Fruit fly (Drosophila melanogaster) whole organism, embryonic: ENCODE results near the gene GCS2alpha.
"Not testable (repeated sequence)": the region's sequence is repeated elsewhere in the genome, so short reads cannot be mapped to it uniquely, and the experiment has no call there.

Experiments
- ATbp ChIP-seq: fragments of 200-800 bp; sonication (Bioruptor generic); optimal IDR thresholded peaks from 2 replicates; lab custom pipeline; 2017; ENCODE audit warnings: missing biosample characterization, mild to moderate bottlenecking, missing genetic modification characterization, missing genetic modification reagents
- Aef1 ChIP-seq: fragments of 200-800 bp; sonication (Bioruptor generic); IDR thresholded peaks from 3 replicates; pipeline ENCODE4 v1.3.6; 2022; ENCODE audit warnings: missing biosample characterization, missing genetic modification characterization
- CG10543 ChIP-seq: fragments of 200-800 bp; sonication (Bioruptor generic); optimal IDR thresholded peaks from 3 replicates; lab custom pipeline; 2017; ENCODE audit warnings: missing biosample characterization, mild to moderate bottlenecking, missing genetic modification characterization, moderate library complexity
- CG10654 ChIP-seq: fragments of 200-800 bp; sonication (Bioruptor generic); optimal IDR thresholded peaks from 2 replicates; lab custom pipeline; 2016; ENCODE audit warnings: missing biosample characterization, missing genetic modification characterization
- CG12104 ChIP-seq: fragments of 200-800 bp; sonication (Bioruptor generic); optimal IDR thresholded peaks from 3 replicates; lab custom pipeline; 2016; ENCODE audit warnings: missing biosample characterization, missing genetic modification characterization
- CG12744 ChIP-seq: fragments of 200-800 bp; sonication (Bioruptor generic); optimal IDR thresholded peaks from 2 replicates; lab custom pipeline; 2016; ENCODE audit warnings: missing biosample characterization, missing genetic modification characterization
- CG12942 ChIP-seq: fragments of 200-800 bp; sonication (Bioruptor generic); optimal IDR thresholded peaks from 3 replicates; lab custom pipeline; 2016; ENCODE audit warnings: missing biosample characterization, missing genetic modification characterization
- CG13287 ChIP-seq: fragments of 200-800 bp; sonication (Bioruptor generic); IDR thresholded peaks from 2 replicates; pipeline ENCODE4 v1.3.6; 2022; ENCODE audit warnings: missing biosample characterization, missing genetic modification characterization; ENCODE audit not compliant: partially characterized antibody
- CG14441 ChIP-seq: fragments of 200-800 bp; sonication (Bioruptor generic); IDR thresholded peaks from 2 replicates; pipeline ENCODE4 v1.3.6; 2022; ENCODE audit warnings: missing biosample characterization, missing genetic modification characterization
- CG14860 ChIP-seq: fragments of 200-800 bp; sonication (Bioruptor generic); IDR thresholded peaks from 3 replicates; pipeline ENCODE4 v1.3.6; 2022; ENCODE audit warnings: missing biosample characterization, missing genetic modification characterization; ENCODE audit not compliant: partially characterized antibody
- CG3838 ChIP-seq: fragments of 200-800 bp; sonication (Bioruptor generic); optimal IDR thresholded peaks from 3 replicates; lab custom pipeline; 2016; ENCODE audit warnings: missing biosample characterization, missing genetic modification characterization
- CG4424 ChIP-seq: fragments of 200-800 bp; sonication (Bioruptor generic); optimal IDR thresholded peaks from 3 replicates; lab custom pipeline; 2016; ENCODE audit warnings: missing biosample characterization, missing genetic modification characterization
- CG4707 ChIP-seq: fragments of 200-800 bp; sonication (Bioruptor generic); optimal IDR thresholded peaks from 2 replicates; lab custom pipeline; 2018; ENCODE audit warnings: missing biosample characterization, mild to moderate bottlenecking, missing genetic modification characterization, moderate library complexity
- CG7372 ChIP-seq: fragments of 200-800 bp; sonication (Bioruptor generic); IDR thresholded peaks from 2 replicates; pipeline ENCODE4 v1.3.6; 2022; ENCODE audit warnings: missing biosample characterization, missing genetic modification characterization
- CG7963 ChIP-seq: fragments of 200-800 bp; sonication (Bioruptor generic); IDR thresholded peaks from 3 replicates; pipeline ENCODE4 v1.3.6; 2022; ENCODE audit warnings: missing biosample characterization, missing genetic modification characterization; ENCODE audit not compliant: partially characterized antibody
- CG7987 ChIP-seq: fragments of 200-800 bp; sonication (Bioruptor generic); optimal IDR thresholded peaks from 2 replicates; lab custom pipeline; 2018; ENCODE audit warnings: missing biosample characterization, mild to moderate bottlenecking, missing genetic modification characterization, moderate library complexity
- CG9797 ChIP-seq: fragments of 200-800 bp; sonication (Bioruptor generic); optimal IDR thresholded peaks from 3 replicates; lab custom pipeline; 2018; ENCODE audit warnings: missing biosample characterization, mild to moderate bottlenecking, missing genetic modification characterization
- Chrac-16 ChIP-seq: fragments of 200-800 bp; sonication (Bioruptor generic); optimal IDR thresholded peaks from 3 replicates; lab custom pipeline; 2016; ENCODE audit warnings: missing biosample characterization, missing genetic modification characterization
- E2f1 ChIP-seq: fragments of 200-800 bp; sonication (Bioruptor generic); IDR thresholded peaks from 2 replicates; pipeline ENCODE4 v1.3.6; 2022; ENCODE audit warnings: missing biosample characterization, missing genetic modification characterization
- Ets97D ChIP-seq: fragments of 200-800 bp; sonication (Bioruptor generic); optimal IDR thresholded peaks from 3 replicates; lab custom pipeline; 2016; ENCODE audit warnings: missing biosample characterization, missing genetic modification characterization
- GATAe ChIP-seq: fragments of 200-800 bp; sonication (Bioruptor generic); conservative IDR thresholded peaks from 2 replicates; pipeline ENCODE4 v1.3.6; 2022; ENCODE audit warnings: missing biosample characterization, missing genetic modification characterization
- Rfx ChIP-seq: fragments of 200-800 bp; sonication (Bioruptor generic); IDR thresholded peaks from 2 replicates; pipeline ENCODE4 v1.3.6; 2022; ENCODE audit warnings: missing biosample characterization, missing genetic modification characterization
- Spps ChIP-seq: fragments of 200-800 bp; sonication (Bioruptor generic); optimal IDR thresholded peaks from 2 replicates; lab custom pipeline; 2018; ENCODE audit warnings: missing biosample characterization, mild to moderate bottlenecking, missing genetic modification characterization
- ab ChIP-seq: fragments of 200-800 bp; sonication (Bioruptor generic); optimal IDR thresholded peaks from 2 replicates; lab custom pipeline; 2016; ENCODE audit warnings: missing biosample characterization, missing genetic modification characterization
- ash1 ChIP-seq: fragments of 200-800 bp; sonication (Bioruptor generic); optimal IDR thresholded peaks from 2 replicates; lab custom pipeline; 2018; ENCODE audit warnings: missing biosample characterization, mild to moderate bottlenecking, missing genetic modification characterization
- ato ChIP-seq: fragments of 200-800 bp; sonication (Bioruptor generic); IDR thresholded peaks from 2 replicates; pipeline ENCODE4 v1.3.6; 2022; ENCODE audit warnings: missing biosample characterization, missing genetic modification characterization; ENCODE audit not compliant: partially characterized antibody
- br ChIP-seq: fragments of >200 bp; optimal IDR thresholded peaks from 2 replicates; lab custom pipeline; 2017
- cg ChIP-seq: fragments of 200-800 bp; sonication (Bioruptor generic); optimal IDR thresholded peaks from 3 replicates; lab custom pipeline; 2019; ENCODE audit warnings: missing biosample characterization, mild to moderate bottlenecking, missing genetic modification characterization, moderate library complexity
- chn ChIP-seq: fragments of 200-800 bp; sonication (Bioruptor generic); optimal IDR thresholded peaks from 2 replicates; lab custom pipeline; 2016; ENCODE audit warnings: missing biosample characterization, missing genetic modification characterization
- dm ChIP-seq: fragments of 200-800 bp; sonication (Bioruptor generic); optimal IDR thresholded peaks from 3 replicates; lab custom pipeline; 2016; ENCODE audit warnings: missing biosample characterization, missing genetic modification characterization
- dpn ChIP-seq, 2 experiments: fragments of 200-800 bp; sonication (Bioruptor generic); optimal IDR thresholded peaks; 3 replicates each; lab custom pipeline; 2016; ENCODE audit warnings: missing biosample characterization in 2 of 2, missing genetic modification characterization in 2 of 2
- fd3F ChIP-seq: fragments of 200-800 bp; sonication (Bioruptor generic); optimal IDR thresholded peaks from 2 replicates; lab custom pipeline; 2018; ENCODE audit warnings: missing biosample characterization, mild to moderate bottlenecking, missing genetic modification characterization, moderate library complexity
- gcm ChIP-seq: fragments of 200-800 bp; sonication (Bioruptor generic); optimal IDR thresholded peaks from 2 replicates; lab custom pipeline; 2019; ENCODE audit warnings: missing biosample characterization, mild to moderate bottlenecking, missing genetic modification characterization, moderate library complexity
- gem ChIP-seq: fragments of 200-800 bp; sonication (Bioruptor generic); optimal IDR thresholded peaks from 2 replicates; lab custom pipeline; 2019; ENCODE audit warnings: missing biosample characterization, mild to moderate bottlenecking, missing genetic modification characterization, moderate library complexity
- hb ChIP-seq: fragments of 200-800 bp; sonication (Bioruptor generic); IDR thresholded peaks from 3 replicates; pipeline ENCODE4 v1.3.6; 2022; ENCODE audit warnings: missing biosample characterization, missing genetic modification characterization; ENCODE audit not compliant: partially characterized antibody
- jing ChIP-seq: fragments of 200-800 bp; sonication (Bioruptor generic); optimal IDR thresholded peaks from 2 replicates; lab custom pipeline; 2018; ENCODE audit warnings: missing biosample characterization, mild to moderate bottlenecking, missing genetic modification characterization
- ken ChIP-seq: fragments of 200-800 bp; sonication (Bioruptor generic); IDR thresholded peaks from 3 replicates; pipeline ENCODE4 v1.3.6; 2022; ENCODE audit warnings: missing biosample characterization, missing genetic modification characterization
- knrl ChIP-seq: fragments of 200-800 bp; sonication (Bioruptor generic); IDR thresholded peaks from 3 replicates; pipeline ENCODE4 v1.3.6; 2022; ENCODE audit warnings: missing biosample characterization, missing genetic modification characterization; ENCODE audit not compliant: partially characterized antibody
- onecut ChIP-seq: fragments of 200-800 bp; sonication (Bioruptor generic); IDR thresholded peaks from 2 replicates; pipeline ENCODE4 v1.3.6; 2022; ENCODE audit warnings: missing biosample characterization, missing genetic modification characterization
- peb ChIP-seq: fragments of 200-800 bp; sonication (Bioruptor generic); IDR thresholded peaks from 2 replicates; pipeline ENCODE4 v1.3.6; 2022; ENCODE audit warnings: missing biosample characterization, missing genetic modification characterization
- pho ChIP-seq: fragments of 200-800 bp; sonication (Bioruptor generic); optimal IDR thresholded peaks from 2 replicates; lab custom pipeline; 2016; ENCODE audit warnings: missing biosample characterization, missing genetic modification characterization
- rib ChIP-seq: fragments of 200-800 bp; sonication (Bioruptor generic); IDR thresholded peaks from 2 replicates; pipeline ENCODE4 v1.3.6; 2022; ENCODE audit warnings: missing biosample characterization, missing genetic modification characterization
- sc ChIP-seq, 3 experiments: fragments of >200 bp in 2 of 3; fragments of 200-800 bp in 1 of 3; sonication (Bioruptor generic) in 1 of 3; optimal IDR thresholded peaks; 2 replicates in 2 of 3; 3 replicates in 1 of 3; lab custom pipeline; 2017; ENCODE audit warnings: mild to moderate bottlenecking in 1 of 3, missing biosample characterization in 1 of 3, missing genetic modification characterization in 1 of 3, missing genetic modification reagents in 1 of 3
- sisA ChIP-seq: fragments of 200-800 bp; sonication (Bioruptor generic); IDR thresholded peaks from 2 replicates; pipeline ENCODE4 v1.3.6; 2022; ENCODE audit warnings: missing biosample characterization, missing genetic modification characterization

Gene GCS2alpha

DNA sequence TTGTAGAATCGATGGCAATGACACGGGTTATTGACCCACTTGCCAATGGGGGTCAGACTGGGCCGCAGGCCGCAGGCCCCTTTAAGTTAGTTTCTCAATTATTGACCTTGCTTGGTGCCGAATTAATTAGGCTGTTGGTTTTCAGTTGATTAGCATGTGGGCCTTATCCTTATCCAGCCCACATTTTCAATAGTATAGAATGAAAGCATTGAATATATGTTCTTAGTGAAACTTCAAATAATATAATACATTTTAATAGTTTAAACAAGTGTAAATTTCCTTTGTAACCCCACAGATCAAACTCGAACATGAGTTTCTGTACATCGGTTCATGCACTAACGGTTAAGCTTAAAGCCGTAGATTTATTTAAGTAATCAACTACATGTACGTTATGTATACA lies 10.1 kb upstream of the GCS2alpha start, which contains the start of gene CG32820:
Gene CG32820 (minus strand): TSS at position 101 of the 400 bp plus-strand sequence.
- TF ChIP-seq sc (optimal IDR thresholded peaks at IDR 0.05; lab: Kevin White, UChicago); sc (GFP tag; optimal IDR thresholded peaks at IDR 0.05; lab: Kevin White, UChicago); CG3838; fd3F (GFP tag; lab: Kevin White, UChicago): not testable (repeated sequence)
- TF ChIP-seq, all 482 proteins: peak for 0; not testable (repeated sequence) for 482

DNA sequence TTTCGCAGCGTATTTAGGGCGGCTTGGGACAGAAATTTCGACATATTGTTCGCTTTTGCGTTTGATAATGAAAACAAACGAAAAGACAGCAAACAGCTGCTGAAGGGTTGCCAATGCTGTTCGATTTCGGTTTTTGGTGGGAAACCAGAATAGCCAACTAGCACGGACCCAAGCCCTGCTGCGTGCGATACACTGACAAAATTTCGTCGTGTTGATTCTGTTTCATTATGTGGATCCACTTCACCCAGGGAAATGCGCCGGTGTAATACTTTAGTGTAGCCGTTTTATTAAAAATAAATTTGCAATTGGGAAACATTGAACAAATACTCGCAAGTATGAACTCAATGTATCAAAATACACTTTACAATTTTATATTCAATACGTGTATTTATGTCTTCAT lies 6.4 kb upstream of the GCS2alpha start, which contains the start of gene CG33502:
Gene CG33502 (minus strand): TSS at position 101 of the 400 bp plus-strand sequence.
- TF ChIP-seq CG12942, gcm, ATbp (GFP tag; lab: Kevin White, UChicago): not testable (repeated sequence)

DNA sequence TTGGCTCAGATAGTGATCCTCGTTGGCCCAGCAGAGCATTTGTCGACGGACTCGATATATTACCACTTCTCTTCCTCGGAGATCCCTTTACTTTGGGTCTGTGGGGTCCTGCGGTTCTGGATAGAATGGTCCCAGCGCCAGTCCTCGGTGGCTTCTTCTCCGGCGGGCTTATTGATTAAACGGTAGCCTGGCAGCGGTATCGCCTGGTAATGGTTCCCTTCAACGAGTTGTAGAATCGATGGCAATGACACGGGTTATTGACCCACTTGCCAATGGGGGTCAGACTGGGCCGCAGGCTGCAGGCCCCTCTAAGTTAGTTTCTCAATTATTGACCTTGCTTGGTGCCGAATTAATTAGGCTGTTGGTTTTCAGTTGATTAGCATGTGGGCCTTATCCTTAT lies 3.8 kb upstream of the GCS2alpha start, which contains the start of gene CG17450:
Gene CG17450 (minus strand): TSS at position 101 of the 400 bp plus-strand sequence.
- TF ChIP-seq CG12104; CG14441 (GFP tag; lab: Robert Waterston, UW); rib (GFP tag; lab: Robert Waterston, UW): not testable (repeated sequence)
- TF ChIP-seq, all 482 proteins: peak for 0; not testable (repeated sequence) for 482

DNA sequence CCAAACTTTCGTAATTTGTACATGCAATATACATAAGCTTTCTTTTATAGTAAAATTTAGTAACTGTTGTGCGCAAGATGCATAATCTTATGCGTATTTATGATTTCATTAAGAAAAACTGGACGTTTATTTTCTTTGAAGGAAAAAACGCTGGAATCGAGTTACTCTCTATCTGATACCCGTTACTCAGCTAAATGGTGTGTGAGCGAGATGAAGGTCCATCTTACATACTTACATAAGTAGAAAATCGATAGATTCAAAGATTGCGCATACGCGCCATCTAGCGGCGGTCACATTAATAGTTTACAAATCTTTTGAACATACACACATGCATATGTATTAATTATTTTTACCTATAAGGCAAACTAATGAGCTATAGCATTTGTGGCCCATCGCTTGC lies 450 bp upstream of the GCS2alpha start:
- TF ChIP-seq CG10543 (GFP tag; lab: Kevin White, UChicago): no peak
- no peak for TF ChIP-seq hb
- TF ChIP-seq dm (GFP tag; lab: Kevin White, UChicago): no peak
- TF ChIP-seq Aef1 (GFP tag; lab: Robert Waterston, UW): no peak
- no peak for TF ChIP-seq ash1 (GFP tag; lab: Kevin White, UChicago)
- TF ChIP-seq CG13287: peak; percentile 38; the same call in 1 of the 2 replicates
- TF ChIP-seq E2f1: no peak
- no peak for TF ChIP-seq sisA (GFP tag; lab: Robert Waterston, UW)
- no peak for TF ChIP-seq ab
- TF ChIP-seq gem (tag; lab: Kevin White, UChicago): no peak
- TF ChIP-seq cg (GFP tag; lab: Kevin White, UChicago): peak; percentile 49
- TF ChIP-seq chn (GFP tag; lab: Kevin White, UChicago): no peak
- TF ChIP-seq pho (GFP tag; lab: Kevin White, UChicago): no peak
- 0 out of 2 replicates have a peak, but pooled peaks have one; percentile 49 for TF ChIP-seq ato (GFP tag; lab: Robert Waterston, UW)
- no peak for TF ChIP-seq CG12744 (GFP tag; lab: Kevin White, UChicago)
- no peak for TF ChIP-seq CG7372 (GFP tag; lab: Robert Waterston, UW)
- no peak for TF ChIP-seq CG10654
- TF ChIP-seq onecut (GFP tag; lab: Robert Waterston, UW): peak; percentile 97
- TF ChIP-seq CG4424 (GFP tag; lab: Kevin White, UChicago): no peak
- peak; percentile 70; the same call in 2 of the 3 replicates for TF ChIP-seq CG14860 (GFP tag; lab: Robert Waterston, UW)
- no peak for TF ChIP-seq ken (GFP tag; lab: Robert Waterston, UW)
- 0 out of 3 replicates have a peak, but pooled peaks have one; percentile 11 for TF ChIP-seq knrl
- TF ChIP-seq dpn (GFP tag; optimal IDR thresholded peaks at IDR 0.05; lab: Kevin White, UChicago): no peak
- TF ChIP-seq CG7963 (GFP tag; lab: Robert Waterston, UW): peak; percentile 54; the same call in 1 of the 3 replicates
- TF ChIP-seq peb (GFP tag; lab: Robert Waterston, UW): no peak
- no peak for TF ChIP-seq br (lab: Kevin White, UChicago)
- TF ChIP-seq CG9797 (GFP tag; lab: Kevin White, UChicago): no peak
- TF ChIP-seq Rfx (GFP tag; lab: Robert Waterston, UW): no peak
- no peak for TF ChIP-seq Ets97D
- TF ChIP-seq jing (GFP tag; lab: Kevin White, UChicago): no peak
- no peak for TF ChIP-seq CG4707 (GFP tag; lab: Kevin White, UChicago)
- no peak for TF ChIP-seq Spps (tag; lab: Kevin White, UChicago)
- TF ChIP-seq CG7987 (GFP tag; lab: Kevin White, UChicago): no peak
- TF ChIP-seq Chrac-16 (GFP tag; lab: Kevin White, UChicago): no peak
- TF ChIP-seq GATAe: no peak
